Worm (Caenorhabditis elegans): ENCODE measurements around the gene Y77E11A.23.

ce11 chrIV:1460686-1461085, 30.5 kb upstream of the Y77E11A.23 start, which contains the start of gene col-106:
- TF ChIP-seq ama-1 (optimal IDR thresholded peaks at IDR 0.05) (no peak), nhr-25 (tag; optimal IDR thresholded peaks at IDR 0.05) (no peak), snpc-4 (tag; optimal IDR thresholded peaks at IDR 0.05) (no peak), elt-3 (tag; optimal IDR thresholded peaks at IDR 0.05) (no peak), mdl-1 (tag; optimal IDR thresholded peaks at IDR 0.05) (no peak)
